Worm (Caenorhabditis elegans): ENCODE measurements around the gene npp-22.
A peak's percentile ranks its signal among the peaks of the same experiment; 100 is the strongest.

npp-22 gene

DNA sequence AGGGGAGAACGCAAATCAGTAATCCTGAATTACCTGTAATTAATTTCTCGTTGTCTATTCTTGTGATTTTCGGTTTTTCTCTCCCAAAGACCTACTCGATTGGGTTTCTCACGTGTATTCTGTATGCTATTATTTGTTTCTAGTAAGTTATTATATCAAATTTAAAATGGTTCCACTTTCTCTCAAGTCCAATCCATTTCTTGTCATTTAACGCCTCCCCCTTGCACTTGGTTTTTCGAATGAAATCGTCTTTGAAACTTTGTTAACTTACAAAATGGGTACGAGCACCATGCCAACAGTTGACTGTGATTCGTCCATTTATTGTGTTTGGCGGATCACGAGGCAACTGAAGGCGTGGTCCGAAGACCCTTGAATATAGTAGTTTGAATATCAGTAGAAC lies 36.4 kb upstream of the npp-22 start:
- no peak for TF ChIP-seq sptf-1 (tag; optimal IDR thresholded peaks at IDR 0.05)
- TF ChIP-seq mab-5 (tag; optimal IDR thresholded peaks at IDR 0.05), result no peak
- TF ChIP-seq ceh-43 (GFP tag; optimal IDR thresholded peaks at IDR 0.05), result no peak
- TF ChIP-seq snpc-4 (tag; optimal IDR thresholded peaks at IDR 0.05), result no peak
- no peak for TF ChIP-seq lin-13 (tag; optimal IDR thresholded peaks at IDR 0.05)
- no peak for TF ChIP-seq tbx-8 (GFP tag; optimal IDR thresholded peaks at IDR 0.05)
- no peak for TF ChIP-seq lsy-2 (tag; optimal IDR thresholded peaks at IDR 0.05)
- no peak for TF ChIP-seq M03D4.4 (tag; optimal IDR thresholded peaks at IDR 0.05)
- no peak for TF ChIP-seq bed-3 (GFP tag; optimal IDR thresholded peaks at IDR 0.05)
- TF ChIP-seq mls-2 (tag; optimal IDR thresholded peaks at IDR 0.05), result no peak
- no peak for TF ChIP-seq unc-39 (tag; optimal IDR thresholded peaks at IDR 0.05)
- TF ChIP-seq nhr-237 (tag; optimal IDR thresholded peaks at IDR 0.05), result no peak
- TF ChIP-seq nhr-12 (tag; optimal IDR thresholded peaks at IDR 0.05), result no peak
- no peak for TF ChIP-seq nhr-28 (tag; optimal IDR thresholded peaks at IDR 0.05)
- no peak for TF ChIP-seq drap-1 (GFP tag; optimal IDR thresholded peaks at IDR 0.05)
- TF ChIP-seq pha-4 (tag; optimal IDR thresholded peaks at IDR 0.05), result no peak
- TF ChIP-seq elt-3 (tag; optimal IDR thresholded peaks at IDR 0.05), result no peak
- no peak for TF ChIP-seq blmp-1 (tag; optimal IDR thresholded peaks at IDR 0.05)
- TF ChIP-seq lin-32 (GFP tag; optimal IDR thresholded peaks at IDR 0.05), result no peak
- TF ChIP-seq ham-2 (GFP tag; optimal IDR thresholded peaks at IDR 0.05), result no peak

ce11 chrV:11767028-11767427 lies 33.8 kb upstream of the npp-22 start, which contains the start of gene sel-11:
TSS of gene sel-11 (plus strand) at chrV:11767328.
- no peak for TF ChIP-seq unc-120 (tag; optimal IDR thresholded peaks at IDR 0.05; ENCODE audit: poor library complexity, severe bottlenecking)
- TF ChIP-seq ceh-39 (tag; optimal IDR thresholded peaks at IDR 0.05), result no peak
- no peak for TF ChIP-seq nhr-28 (tag; optimal IDR thresholded peaks at IDR 0.05)
- TF ChIP-seq zip-8 (tag; optimal IDR thresholded peaks at IDR 0.05), result no peak
- TF ChIP-seq cnd-1 (tag; optimal IDR thresholded peaks at IDR 0.05), result no peak
- no peak for TF ChIP-seq elt-1 (tag; optimal IDR thresholded peaks at IDR 0.05; ENCODE audit: borderline replicate concordance, insufficient read depth)

- TF ChIP-seq nhr-237 (tag; optimal IDR thresholded peaks at IDR 0.05), result peak; percentile 55
- no peak for TF ChIP-seq elt-3 (tag; optimal IDR thresholded peaks at IDR 0.05)
- TF ChIP-seq ztf-11 (tag; optimal IDR thresholded peaks at IDR 0.05), result peak; percentile 44
- peak; percentile 85 for TF ChIP-seq ces-1 (GFP tag; optimal IDR thresholded peaks at IDR 0.05)
- peak; percentile 43 for TF ChIP-seq mep-1 (tag; optimal IDR thresholded peaks at IDR 0.05)
- TF ChIP-seq lsy-2 (tag; optimal IDR thresholded peaks at IDR 0.05), result peak; percentile 99
- no peak for TF ChIP-seq ham-2 (GFP tag; optimal IDR thresholded peaks at IDR 0.05)
- TF ChIP-seq ceh-39 (tag; optimal IDR thresholded peaks at IDR 0.05), result peak; percentile 46
Observed at ce11 chrV:11764373-11764954, 31.2 kb upstream of the npp-22 start, which contains the start of the genes F55A11.1 and syx-5. TSS of gene F55A11.1 (minus strand) at chrV:11764385. TSS of gene syx-5 (plus strand) at chrV:11764904.

ce11 chrV:11762863-11763262 lies 29.6 kb upstream of the npp-22 start, which contains the start of gene T04F3.4:
TSS of gene T04F3.4 (minus strand) at chrV:11763049.
- no peak for TF ChIP-seq drap-1 (GFP tag; optimal IDR thresholded peaks at IDR 0.05)
- no peak for TF ChIP-seq unc-120 (tag; optimal IDR thresholded peaks at IDR 0.05; ENCODE audit: poor library complexity, severe bottlenecking)
- no peak for TF ChIP-seq cnd-1 (tag; optimal IDR thresholded peaks at IDR 0.05)
- no peak for TF ChIP-seq ces-1 (GFP tag; optimal IDR thresholded peaks at IDR 0.05)
- no peak for TF ChIP-seq mep-1 (tag; optimal IDR thresholded peaks at IDR 0.05)

ce11 chrV:11760371-11760770 lies 27.1 kb upstream of the npp-22 start, which contains the start of gene T04F3.5:
TSS of gene T04F3.5 (plus strand) at chrV:11760671.
- TF ChIP-seq lin-32 (GFP tag; optimal IDR thresholded peaks at IDR 0.05) (no peak), elt-3 (tag; optimal IDR thresholded peaks at IDR 0.05) (no peak), ces-1 (GFP tag; optimal IDR thresholded peaks at IDR 0.05) (no peak), nhr-12 (tag; optimal IDR thresholded peaks at IDR 0.05) (no peak)

ce11 chrV:11758635-11759034 lies 25.4 kb upstream of the npp-22 start, which contains the start of gene T04F3.3:
TSS of gene T04F3.3 (plus strand) at chrV:11758935.
- TF ChIP-seq ceh-39 (tag; optimal IDR thresholded peaks at IDR 0.05), result no peak
- no peak for TF ChIP-seq mls-2 (tag; optimal IDR thresholded peaks at IDR 0.05)
- TF ChIP-seq ces-1 (GFP tag; optimal IDR thresholded peaks at IDR 0.05), result no peak
- TF ChIP-seq zip-8 (tag; optimal IDR thresholded peaks at IDR 0.05), result no peak

Data from whole organism, mixed stage, embryonic.